Fruit fly (Drosophila melanogaster) whole organism, embryonic: ENCODE data around the gene HemK2.

Source experiments
- B-H1 ChIP-seq: fragments of 200-800 bp; sonication (Bioruptor generic); IDR thresholded peaks from 3 replicates; pipeline ENCODE4 v1.3.6; 2022; ENCODE audit warnings: missing biosample characterization, missing genetic modification characterization
- CG10267 ChIP-seq: fragments of 200-800 bp; sonication (Bioruptor generic); optimal IDR thresholded peaks from 2 replicates; lab custom pipeline; 2018; ENCODE audit warnings: missing biosample characterization, mild to moderate bottlenecking, missing genetic modification characterization, moderate library complexity
- CG10274 ChIP-seq: fragments of 200-800 bp; sonication (Bioruptor generic); optimal IDR thresholded peaks from 3 replicates; lab custom pipeline; 2017; ENCODE audit warnings: missing biosample characterization, mild to moderate bottlenecking, missing genetic modification characterization
- CG10565 ChIP-seq: fragments of 200-800 bp; sonication (Bioruptor generic); optimal IDR thresholded peaks from 3 replicates; lab custom pipeline; 2016; ENCODE audit warnings: missing biosample characterization, mild to moderate bottlenecking, missing genetic modification characterization
- CG12219 ChIP-seq: fragments of 200-800 bp; sonication (Bioruptor generic); optimal IDR thresholded peaks from 3 replicates; lab custom pipeline; 2018; ENCODE audit warnings: missing biosample characterization, mild to moderate bottlenecking, missing genetic modification characterization
- CG12391 ChIP-seq: fragments of 200-800 bp; sonication (Bioruptor generic); optimal IDR thresholded peaks from 3 replicates; lab custom pipeline; 2018; ENCODE audit warnings: missing biosample characterization, mild to moderate bottlenecking, missing genetic modification characterization, moderate library complexity
- CG13424 ChIP-seq: fragments of 200-800 bp; sonication (Bioruptor generic); optimal IDR thresholded peaks from 2 replicates; lab custom pipeline; 2019; ENCODE audit warnings: missing biosample characterization, mild to moderate bottlenecking, missing genetic modification characterization, moderate library complexity
- CG15601 ChIP-seq: fragments of 200-800 bp; sonication (Bioruptor generic); optimal IDR thresholded peaks from 3 replicates; lab custom pipeline; 2019; ENCODE audit warnings: missing biosample characterization, mild to moderate bottlenecking, missing genetic modification characterization, moderate library complexity
- CG18619 ChIP-seq: fragments of 200-800 bp; sonication (Bioruptor generic); optimal IDR thresholded peaks from 3 replicates; lab custom pipeline; 2017; ENCODE audit warnings: missing biosample characterization, mild to moderate bottlenecking, missing genetic modification characterization
- CG2202 ChIP-seq: fragments of 200-800 bp; sonication (Bioruptor generic); optimal IDR thresholded peaks from 2 replicates; lab custom pipeline; 2018; ENCODE audit warnings: missing biosample characterization, mild to moderate bottlenecking, missing genetic modification characterization
- CG2678 ChIP-seq: fragments of 200-800 bp; sonication (Bioruptor generic); optimal IDR thresholded peaks from 3 replicates; lab custom pipeline; 2019; ENCODE audit warnings: missing biosample characterization, mild to moderate bottlenecking, missing genetic modification characterization, moderate library complexity
- CG2889 ChIP-seq: fragments of 200-800 bp; sonication (Bioruptor generic); IDR thresholded peaks from 3 replicates; pipeline ENCODE4 v1.3.6; 2022; ENCODE audit warnings: missing biosample characterization, missing genetic modification characterization
- CG31224 ChIP-seq: fragments of 200-800 bp; sonication (Bioruptor generic); IDR thresholded peaks from 2 replicates; pipeline ENCODE4 v1.3.6; 2022; ENCODE audit warnings: missing biosample characterization, missing genetic modification characterization
- CG31365 ChIP-seq: fragments of 200-800 bp; sonication (Bioruptor generic); optimal IDR thresholded peaks from 2 replicates; lab custom pipeline; 2018; ENCODE audit warnings: missing biosample characterization, mild to moderate bottlenecking, missing genetic modification characterization
- CG32767 ChIP-seq: fragments of 200-800 bp; sonication (Bioruptor generic); IDR thresholded peaks from 2 replicates; pipeline ENCODE4 v1.3.6; 2022; ENCODE audit warnings: missing biosample characterization, missing genetic modification characterization
- CG4404 ChIP-seq: fragments of 200-800 bp; sonication (Bioruptor generic); IDR thresholded peaks from 2 replicates; pipeline ENCODE4 v1.3.6; 2022; ENCODE audit warnings: missing biosample characterization, missing genetic modification characterization
- CG7556 ChIP-seq: fragments of 200-800 bp; sonication (Bioruptor generic); optimal IDR thresholded peaks from 2 replicates; lab custom pipeline; 2017; ENCODE audit warnings: missing biosample characterization, mild to moderate bottlenecking, missing genetic modification characterization
- CG7745 ChIP-seq: fragments of 200-800 bp; sonication (Bioruptor generic); optimal IDR thresholded peaks from 2 replicates; lab custom pipeline; 2018; ENCODE audit warnings: missing biosample characterization, mild to moderate bottlenecking, missing genetic modification characterization, moderate library complexity
- CG7987 ChIP-seq: fragments of 200-800 bp; sonication (Bioruptor generic); optimal IDR thresholded peaks from 2 replicates; lab custom pipeline; 2018; ENCODE audit warnings: missing biosample characterization, mild to moderate bottlenecking, missing genetic modification characterization, moderate library complexity
- Dek ChIP-seq: fragments of 200-800 bp; sonication (Bioruptor generic); optimal IDR thresholded peaks from 3 replicates; lab custom pipeline; 2019; ENCODE audit warnings: missing biosample characterization, mild to moderate bottlenecking, missing genetic modification characterization, moderate library complexity
- Dfd ChIP-seq, 2 experiments: fragments of >200 bp; optimal IDR thresholded peaks; 2 replicates each; lab custom pipeline; 2017; ENCODE audit warnings: missing biosample characterization in 2 of 2, missing genetic modification characterization in 2 of 2
- Dip2 ChIP-seq: fragments of 200-800 bp; sonication (Bioruptor generic); IDR thresholded peaks from 2 replicates; pipeline ENCODE4 v1.3.6; 2022; ENCODE audit warnings: missing biosample characterization, missing genetic modification characterization
- Gug ChIP-seq: fragments of 200-800 bp; sonication (Bioruptor generic); IDR thresholded peaks from 4 replicates; pipeline ENCODE4 v1.3.6; 2022; ENCODE audit warnings: missing biosample characterization, missing genetic modification characterization
- Med ChIP-seq: fragments of 200-800 bp; sonication (Bioruptor generic); peaks from one replicate; lab custom pipeline; 2016; ENCODE audit warnings: missing biosample characterization, missing genetic modification characterization, mild to moderate bottlenecking, inconsistent platforms, moderate library complexity
- Mrtf ChIP-seq: fragments of 200-800 bp; sonication (Bioruptor generic); IDR thresholded peaks from 3 replicates; pipeline ENCODE4 v1.3.6; 2022; ENCODE audit warnings: missing biosample characterization, missing genetic modification characterization
- Neu2 ChIP-seq: fragments of 200-800 bp; sonication (Bioruptor generic); optimal IDR thresholded peaks from 3 replicates; lab custom pipeline; 2016; ENCODE audit warnings: missing biosample characterization, missing genetic modification characterization, borderline replicate concordance
- Nf-YB ChIP-seq: fragments of 200-800 bp; sonication (Bioruptor generic); optimal IDR thresholded peaks from 3 replicates; lab custom pipeline; 2019; ENCODE audit warnings: missing biosample characterization, mild to moderate bottlenecking, missing genetic modification characterization, moderate library complexity
- Scr ChIP-seq: fragments of 200-800 bp; sonication (Bioruptor generic); IDR thresholded peaks from 2 replicates; pipeline ENCODE4 v1.3.6; 2022; ENCODE audit warnings: missing biosample characterization, missing genetic modification characterization; ENCODE audit not compliant: partially characterized antibody
- Sox102F ChIP-seq: fragments of 200-800 bp; sonication (Bioruptor generic); optimal IDR thresholded peaks from 2 replicates; lab custom pipeline; 2018; ENCODE audit warnings: missing biosample characterization, mild to moderate bottlenecking, missing genetic modification characterization, moderate library complexity
- aop ChIP-seq: fragments of 200-800 bp; sonication (Bioruptor generic); IDR thresholded peaks from 2 replicates; pipeline ENCODE4 v1.3.6; 2022; ENCODE audit warnings: missing biosample characterization, missing genetic modification characterization
- ara ChIP-seq: fragments of 200-800 bp; sonication (Bioruptor generic); IDR thresholded peaks from 2 replicates; pipeline ENCODE4 v1.3.6; 2022; ENCODE audit warnings: missing biosample characterization, missing genetic modification characterization
- bcd ChIP-seq: fragments of 200-800 bp; sonication (Bioruptor generic); optimal IDR thresholded peaks from 2 replicates; lab custom pipeline; 2017; ENCODE audit warnings: missing biosample characterization, mild to moderate bottlenecking, missing genetic modification characterization
- chinmo ChIP-seq: fragments of 200-800 bp; sonication (Bioruptor generic); IDR thresholded peaks from 4 replicates; pipeline ENCODE4 v1.3.6; 2022; ENCODE audit warnings: missing biosample characterization, missing genetic modification characterization; ENCODE audit not compliant: partially characterized antibody
- dan ChIP-seq: fragments of 200-800 bp; sonication (Bioruptor generic); IDR thresholded peaks from 2 replicates; pipeline ENCODE4 v1.3.6; 2022; ENCODE audit warnings: missing biosample characterization, missing genetic modification characterization
- eve ChIP-seq, 2 experiments: fragments of >200 bp; optimal IDR thresholded peaks; 2 replicates each; lab custom pipeline; 2017; ENCODE audit warnings: missing biosample characterization in 2 of 2, missing genetic modification characterization in 2 of 2
- fd102C ChIP-seq: fragments of 200-800 bp; sonication (Bioruptor generic); optimal IDR thresholded peaks from 2 replicates; lab custom pipeline; 2018; ENCODE audit warnings: missing biosample characterization, mild to moderate bottlenecking, missing genetic modification characterization, moderate library complexity
- grau ChIP-seq: fragments of 200-800 bp; optimal IDR thresholded peaks from 3 replicates; lab custom pipeline; 2019; ENCODE audit warnings: missing biosample characterization, mild to moderate bottlenecking, missing genetic modification characterization, moderate library complexity
- gsb ChIP-seq: fragments of 200-800 bp; sonication (Bioruptor generic); IDR thresholded peaks from 2 replicates; pipeline ENCODE4 v1.3.6; 2022; ENCODE audit warnings: missing biosample characterization, missing genetic modification characterization
- nom ChIP-seq: fragments of 200-800 bp; sonication (Bioruptor generic); optimal IDR thresholded peaks from 2 replicates; lab custom pipeline; 2017; ENCODE audit warnings: missing biosample characterization, missing genetic modification characterization, mild to moderate bottlenecking, moderate library complexity, missing genetic modification reagents
- odd ChIP-seq: fragments of 200-800 bp; sonication (Bioruptor generic); optimal IDR thresholded peaks from 2 replicates; lab custom pipeline; 2017; ENCODE audit warnings: missing biosample characterization, mild to moderate bottlenecking, missing genetic modification characterization
- onecut ChIP-seq: fragments of 200-800 bp; sonication (Bioruptor generic); IDR thresholded peaks from 2 replicates; pipeline ENCODE4 v1.3.6; 2022; ENCODE audit warnings: missing biosample characterization, missing genetic modification characterization
- pfk ChIP-seq: fragments of 200-800 bp; sonication (Bioruptor generic); optimal IDR thresholded peaks from 2 replicates; lab custom pipeline; 2018; ENCODE audit warnings: missing biosample characterization, mild to moderate bottlenecking, missing genetic modification characterization, moderate library complexity
- psq ChIP-seq: fragments of 200-800 bp; sonication (Bioruptor generic); optimal IDR thresholded peaks from 2 replicates; lab custom pipeline; 2017; ENCODE audit warnings: missing biosample characterization, missing genetic modification characterization
- shn ChIP-seq: fragments of 200-800 bp; sonication (Bioruptor generic); optimal IDR thresholded peaks from 3 replicates; lab custom pipeline; 2016; ENCODE audit warnings: missing biosample characterization, missing genetic modification characterization
- ttk ChIP-seq: fragments of 200-800 bp; sonication (Bioruptor generic); IDR thresholded peaks from 2 replicates; pipeline ENCODE4 v2.1.2; 2022; ENCODE audit warnings: missing biosample characterization, missing genetic modification characterization
- twi ChIP-seq: fragments of 200-800 bp; optimal IDR thresholded peaks from 2 replicates; lab custom pipeline; 2019; ENCODE audit warnings: missing biosample characterization, mild to moderate bottlenecking, missing genetic modification characterization, moderate library complexity
- tx ChIP-seq: fragments of 200-800 bp; sonication (Bioruptor generic); optimal IDR thresholded peaks from 2 replicates; lab custom pipeline; 2016; ENCODE audit warnings: missing biosample characterization, missing genetic modification characterization
- vvl ChIP-seq: fragments of 200-800 bp; sonication (Bioruptor generic); IDR thresholded peaks from 2 replicates; pipeline ENCODE4 v1.3.6; 2022; ENCODE audit warnings: missing biosample characterization, missing genetic modification characterization
- wdn ChIP-seq: fragments of 200-800 bp; sonication (Bioruptor generic); IDR thresholded peaks from 2 replicates; pipeline ENCODE4 v1.3.6; 2022; ENCODE audit warnings: missing biosample characterization, missing genetic modification characterization

HemK2 gene

dm6 chr2L:2765659-2766373 lies 6.3 kb upstream of the HemK2 start, which contains the start of the genes Snx21 and aph-1 (continued):
- TF ChIP-seq B-H1 (peak; percentile 76), CG31224 (GFP tag; lab: Robert Waterston, UW) (peak; percentile 80), CG4404 (GFP tag; lab: Robert Waterston, UW) (peak; percentile 87), CG10565 (GFP tag; lab: Kevin White, UChicago) (peak; percentile 54), twi (peak; percentile 86), wdn (GFP tag; lab: Robert Waterston, UW) (peak; percentile 83), ttk (GFP tag; lab: Robert Waterston, UW) (peak; percentile 74), shn (GFP tag; lab: Kevin White, UChicago) (peak; percentile 93), Mrtf (GFP tag; lab: Robert Waterston, UW) (peak; percentile 77), fd102C (GFP tag; lab: Kevin White, UChicago) (peak; percentile 28), CG12391 (tag; lab: Kevin White, UChicago) (peak; percentile 94), grau (tag; lab: Kevin White, UChicago) (peak; percentile 93), CG2202 (tag; lab: Kevin White, UChicago) (peak; percentile 69), CG2678 (tag; lab: Kevin White, UChicago) (peak; percentile 96), Sox102F (GFP tag; lab: Kevin White, UChicago) (peak; percentile 92), CG10274 (GFP tag; lab: Kevin White, UChicago) (peak; percentile 99), bcd (GFP tag; lab: Kevin White, UChicago) (peak; percentile 91), onecut (GFP tag; lab: Robert Waterston, UW) (peak; percentile 80), CG7745 (tag; lab: Kevin White, UChicago) (no peak), Dip2 (GFP tag; lab: Robert Waterston, UW) (peak; percentile 39; the same call in 1 of the 2 replicates), CG32767 (GFP tag; lab: Robert Waterston, UW) (peak; percentile 89), odd (peak; percentile 91), gsb (GFP tag; lab: Robert Waterston, UW) (no peak; the same call in 1 of the 2 replicates), pfk (GFP tag; lab: Kevin White, UChicago) (peak; percentile 12), CG10267 (tag; lab: Kevin White, UChicago) (peak; percentile 86), Dek (peak; percentile 91), CG2889 (peak; percentile 76), Neu2 (GFP tag; lab: Kevin White, UChicago) (peak; percentile 71), aop (GFP tag; lab: Robert Waterston, UW) (0 out of 2 replicates have a peak, but pooled peaks have one; percentile 18), vvl (peak; percentile 94), CG15601 (tag; lab: Kevin White, UChicago) (peak; percentile 89), psq (GFP tag; lab: Kevin White, UChicago) (peak; percentile 77), Scr (GFP tag; lab: Robert Waterston, UW) (peak; percentile 33; the same call in 1 of the 2 replicates), eve (GFP tag; optimal IDR thresholded peaks at IDR 0.05; lab: Kevin White, UChicago) (no peak), Dfd (GFP tag; optimal IDR thresholded peaks at IDR 0.05; lab: Kevin White, UChicago) (no peak), CG7987 (peak; percentile 67), chinmo (GFP tag; lab: Robert Waterston, UW) (no peak), CG18619 (GFP tag; lab: Kevin White, UChicago) (peak; percentile 92), Nf-YB (GFP tag; lab: Kevin White, UChicago) (peak; percentile 78), CG12219 (GFP tag; lab: Kevin White, UChicago) (peak; percentile 83), CG7556 (GFP tag; lab: Kevin White, UChicago) (peak; percentile 92), CG31365 (tag; lab: Kevin White, UChicago) (peak; percentile 55), Gug (peak; percentile 94), nom (GFP tag; lab: Kevin White, UChicago) (peak; percentile 67), CG13424 (tag; lab: Kevin White, UChicago) (peak; percentile 94), Med (GFP tag; lab: Kevin White, UChicago) (peak; percentile 97), ara (GFP tag; lab: Robert Waterston, UW) (peak; percentile 74), dan (GFP tag; lab: Robert Waterston, UW) (peak; percentile 72; the same call in 1 of the 2 replicates), tx (GFP tag; lab: Kevin White, UChicago) (peak; percentile 86)
